Fruit fly (Drosophila melanogaster): ENCODE measurements around the gene Acsf2.
A peak's percentile ranks its signal among the peaks of the same experiment; 100 is the strongest.

Acsf2 gene

DNA sequence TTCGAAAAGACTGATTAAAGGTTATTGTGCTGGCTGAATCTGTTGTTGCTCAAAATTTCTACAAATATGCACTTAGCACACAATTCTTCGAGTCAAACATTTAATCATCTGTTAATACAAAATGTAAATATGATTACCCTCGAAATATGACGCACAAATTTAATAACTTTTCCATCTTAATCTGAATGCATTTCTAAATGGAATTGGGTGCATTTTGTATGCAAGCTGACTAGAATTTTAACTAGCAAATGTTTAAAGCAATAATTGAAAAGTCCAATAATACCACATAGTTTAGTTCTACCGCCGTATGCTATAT, 3.4 kb downstream of the Acsf2 start (continued):
- TF ChIP-seq pzg (GFP tag; optimal IDR thresholded peaks at IDR 0.05) (no peak), br (optimal IDR thresholded peaks at IDR 0.05) (no peak), CG2199 (GFP tag; IDR thresholded peaks at IDR 0.05) (no peak), CG4730 (GFP tag; IDR thresholded peaks at IDR 0.05) (no peak), CG9215 (GFP tag; IDR thresholded peaks at IDR 0.05) (no peak), hbn (GFP tag; IDR thresholded peaks at IDR 0.05; ENCODE audit: partially characterized antibody) (no peak), CG2129 (GFP tag; IDR thresholded peaks at IDR 0.05; ENCODE audit: partially characterized antibody) (no peak), CG2678 (tag; optimal IDR thresholded peaks at IDR 0.05) (peak; percentile 25), onecut (GFP tag; IDR thresholded peaks at IDR 0.05) (no peak), CG9609 (GFP tag; optimal IDR thresholded peaks at IDR 0.05) (no peak), HLH4C (GFP tag; IDR thresholded peaks at IDR 0.05; ENCODE audit: partially characterized antibody) (no peak), Dad (GFP tag; optimal IDR thresholded peaks at IDR 0.05) (no peak), CG8924 (tag; optimal IDR thresholded peaks at IDR 0.05) (no peak), CG1603 (tag; optimal IDR thresholded peaks at IDR 0.05) (peak; percentile 57), ci (GFP tag; IDR thresholded peaks at IDR 0.05) (0 out of 3 replicates have a peak, but pooled peaks have one; percentile 49), Side (GFP tag; optimal IDR thresholded peaks at IDR 0.05) (no peak), HLH3B (GFP tag; IDR thresholded peaks at IDR 0.05) (no peak), CG18262 (tag; optimal IDR thresholded peaks at IDR 0.05) (peak; percentile 24), Chrac-16 (GFP tag; optimal IDR thresholded peaks at IDR 0.05) (no peak), crol (GFP tag; IDR thresholded peaks at IDR 0.05) (no peak), HLHmδ (GFP tag; optimal IDR thresholded peaks at IDR 0.05) (no peak), sd (tag; optimal IDR thresholded peaks at IDR 0.05) (no peak), CG7556 (GFP tag; optimal IDR thresholded peaks at IDR 0.05) (no peak), Taf1 (GFP tag; IDR thresholded peaks at IDR 0.05) (no peak), trem (tag; optimal IDR thresholded peaks at IDR 0.05) (no peak), dmrt99B (tag; optimal IDR thresholded peaks at IDR 0.05) (peak; percentile 32), Atf-2 (GFP tag; optimal IDR thresholded peaks at IDR 0.05) (no peak), Hsf (GFP tag; optimal IDR thresholded peaks at IDR 0.05) (no peak), al (GFP tag; IDR thresholded peaks at IDR 0.05) (no peak), Hmx (GFP tag; optimal IDR thresholded peaks at IDR 0.05) (no peak), slp2 (GFP tag; optimal IDR thresholded peaks at IDR 0.05) (no peak), CG6272 (GFP tag; IDR thresholded peaks at IDR 0.05) (no peak), E2f1 (GFP tag; IDR thresholded peaks at IDR 0.05) (no peak), Fer3 (tag; optimal IDR thresholded peaks at IDR 0.05) (no peak), fd64A (GFP tag; optimal IDR thresholded peaks at IDR 0.05) (peak; percentile 67), zen (tag; optimal IDR thresholded peaks at IDR 0.05) (no peak), CG13775 (GFP tag; optimal IDR thresholded peaks at IDR 0.05) (no peak), Oaz (GFP tag; IDR thresholded peaks at IDR 0.05) (no peak), HHEX (GFP tag; optimal IDR thresholded peaks at IDR 0.05) (no peak), CG9727 (GFP tag; optimal IDR thresholded peaks at IDR 0.05) (no peak), CG12744 (GFP tag; optimal IDR thresholded peaks at IDR 0.05) (no peak), lab (GFP tag; optimal IDR thresholded peaks at IDR 0.05) (no peak), CG17359 (tag; optimal IDR thresholded peaks at IDR 0.05) (peak; percentile 71), CG9932 (GFP tag; IDR thresholded peaks at IDR 0.05) (no peak), CG6813 (GFP tag; optimal IDR thresholded peaks at IDR 0.05) (peak; percentile 15), sima (GFP tag; optimal IDR thresholded peaks at IDR 0.05) (no peak), CG1647 (GFP tag; optimal IDR thresholded peaks at IDR 0.05) (no peak), CG17912 (GFP tag; optimal IDR thresholded peaks at IDR 0.05) (no peak), oc (tag; optimal IDR thresholded peaks at IDR 0.05) (peak; percentile 55), Max (GFP tag; optimal IDR thresholded peaks at IDR 0.05) (no peak), ERR (GFP tag; optimal IDR thresholded peaks at IDR 0.05) (no peak), CG4820 (GFP tag; optimal IDR thresholded peaks at IDR 0.05) (no peak), btn (GFP tag; optimal IDR thresholded peaks at IDR 0.05) (no peak), CTCF (GFP tag; optimal IDR thresholded peaks at IDR 0.05) (no peak)

Measured in whole organism, embryonic.